Worm (Caenorhabditis elegans) whole organism, L3 larva: ENCODE measurements around the gene fcmt-1.

Experiments used
- ceh-9 ChIP-seq: sonication (generic microtip); optimal IDR thresholded peaks from 2 replicates; lab custom pipeline; 2018; ENCODE audit warnings: missing biosample characterization, missing genetic modification characterization
- hmg-11 ChIP-seq: sonication (generic microtip); optimal IDR thresholded peaks from 2 replicates; lab custom pipeline; 2016; ENCODE audit warnings: missing genetic modification characterization, missing compliant biosample characterization
- lin-15B ChIP-seq: fragments of 150-350 bp; optimal IDR thresholded peaks from 2 replicates; lab custom pipeline; 2014; ENCODE audit warnings: missing biosample characterization, missing genetic modification characterization
- mdl-1 ChIP-seq: fragments of 150-350 bp; optimal IDR thresholded peaks from 2 replicates; lab custom pipeline; 2014; ENCODE audit warnings: missing biosample characterization, missing genetic modification characterization
- nhr-11 ChIP-seq: fragments of 150-350 bp; optimal IDR thresholded peaks from 2 replicates; lab custom pipeline; 2014; ENCODE audit warnings: missing biosample characterization, missing genetic modification characterization
- nhr-237 ChIP-seq: fragments of 150-350 bp; optimal IDR thresholded peaks from 2 replicates; lab custom pipeline; 2014; ENCODE audit warnings: missing biosample characterization, missing genetic modification characterization
- pqm-1 ChIP-seq: fragments of 150-350 bp; optimal IDR thresholded peaks from 2 replicates; lab custom pipeline; 2017; ENCODE audit warnings: missing biosample characterization, missing genetic modification characterization, inconsistent platforms
- snpc-4 ChIP-seq: fragments of 150-350 bp; optimal IDR thresholded peaks from 2 replicates; lab custom pipeline; 2014; ENCODE audit warnings: missing biosample characterization, missing genetic modification characterization
- zag-1 ChIP-seq: fragments of 150-350 bp; optimal IDR thresholded peaks from 2 replicates; lab custom pipeline; 2014; ENCODE audit warnings: missing biosample characterization, missing genetic modification characterization

DNA sequence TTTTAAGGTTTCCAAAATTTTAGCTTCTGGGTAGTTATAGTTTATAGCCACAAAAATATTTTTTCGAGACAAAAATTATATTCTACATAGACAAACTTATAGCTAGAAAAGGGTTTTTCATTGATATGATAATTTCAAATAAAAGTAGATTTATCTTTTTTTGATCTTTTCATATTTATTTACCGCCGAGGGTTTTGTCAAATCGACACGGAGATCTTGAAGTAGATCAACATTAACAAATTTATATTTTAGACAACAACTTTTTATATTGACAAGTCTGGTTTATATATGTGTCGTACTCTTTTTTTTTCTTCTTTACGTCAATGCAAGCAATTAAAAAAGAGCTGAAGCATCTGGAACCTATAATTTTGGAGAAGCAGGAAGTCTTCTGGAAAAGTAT lies 50.5 kb downstream of the fcmt-1 start:
- TF ChIP-seq nhr-237 (tag; lab: Kevin White, UChicago) (no peak), mdl-1 (tag; lab: Kevin White, UChicago) (no peak), snpc-4 (tag; lab: Kevin White, UChicago) (no peak), zag-1 (tag; lab: Kevin White, UChicago) (no peak), ceh-9 (tag; lab: Kevin White, UChicago) (no peak), pqm-1 (tag; lab: Kevin White, UChicago) (no peak), hmg-11 (tag; lab: Kevin White, UChicago) (no peak), nhr-11 (no peak), lin-15B (tag; lab: Kevin White, UChicago) (no peak)
